Worm (Caenorhabditis elegans) whole organism, young adult: ENCODE data around the gene aakg-1.

Experiments
- F10E7.11 ChIP-seq: sonication (generic microtip); optimal IDR thresholded peaks from 2 replicates; lab custom pipeline; 2017; ENCODE audit warnings: mild to moderate bottlenecking, missing genetic modification characterization, moderate library complexity, missing compliant biosample characterization
- ama-1 ChIP-seq, 3 experiments: fragments of 150-350 bp in 1 of 3; sonication (generic microtip) in 2 of 3; optimal IDR thresholded peaks; 2 replicates each; lab custom pipeline; 2014 to 2018; ENCODE audit warnings: missing biosample characterization in 2 of 3, missing genetic modification characterization in 2 of 3, missing genetic modification reagents in 2 of 3
- aptf-2 ChIP-seq: fragments of 200-800 bp; sonication (Bioruptor generic); conservative IDR thresholded peaks from 2 replicates; pipeline ENCODE4 v1.3.6; 2022; ENCODE audit warnings: missing genetic modification reagents, missing genetic modification characterization, missing compliant biosample characterization
- cebp-1 ChIP-seq, 2 experiments: fragments of 200-800 bp in 1 of 2; sonication (Bioruptor generic) in 1 of 2; sonication (generic microtip) in 1 of 2; IDR thresholded peaks in 1 of 2; optimal IDR thresholded peaks in 1 of 2; 2 replicates each; pipeline versions ENCODE4 v1.3.6 to Lab custom; 2017 to 2022; ENCODE audit warnings: missing compliant biosample characterization in 2 of 2, missing genetic modification characterization in 2 of 2, mild to moderate bottlenecking in 1 of 2, missing genetic modification reagents in 1 of 2, moderate library complexity in 1 of 2
- ceh-40 ChIP-seq: fragments of 200-800 bp; sonication (Bioruptor generic); IDR thresholded peaks from 2 replicates; pipeline ENCODE4 v1.3.6; 2022; ENCODE audit warnings: missing genetic modification characterization, missing compliant biosample characterization
- ceh-58 ChIP-seq: fragments of 200-800 bp; sonication (Bioruptor generic); IDR thresholded peaks from 2 replicates; pipeline ENCODE4 v1.3.6; 2022; ENCODE audit warnings: missing genetic modification characterization, missing compliant biosample characterization
- ets-4 ChIP-seq: fragments of 200-800 bp; sonication (Bioruptor generic); optimal IDR thresholded peaks from 2 replicates; lab custom pipeline; 2018; ENCODE audit warnings: mild to moderate bottlenecking, missing genetic modification characterization, missing compliant biosample characterization
- madf-10 ChIP-seq: sonication (generic microtip); optimal IDR thresholded peaks from 2 replicates; lab custom pipeline; 2016; ENCODE audit warnings: mild to moderate bottlenecking, missing genetic modification characterization, missing compliant biosample characterization
- nfyb-1 ChIP-seq: fragments of 200-800 bp; sonication (Bioruptor generic); IDR thresholded peaks from 2 replicates; pipeline ENCODE4 v1.3.6; 2022; ENCODE audit warnings: missing genetic modification reagents, missing genetic modification characterization, missing compliant biosample characterization
- snpc-1.3 ChIP-seq: sonication (generic microtip); optimal IDR thresholded peaks from 2 replicates; lab custom pipeline; 2017; ENCODE audit warnings: missing genetic modification characterization, mild to moderate bottlenecking, missing compliant biosample characterization, antibody characterized with exemption, moderate library complexity, missing genotype, missing genetic modification reagents; ENCODE audit not compliant: insufficient read depth
- somi-1 ChIP-seq: fragments of 200-800 bp; sonication (Bioruptor generic); optimal IDR thresholded peaks from 2 replicates; lab custom pipeline; 2018; ENCODE audit warnings: mild to moderate bottlenecking, missing genetic modification characterization, missing compliant biosample characterization
- unc-130 ChIP-seq: sonication (generic microtip); optimal IDR thresholded peaks from 2 replicates; lab custom pipeline; 2016; ENCODE audit warnings: missing genetic modification reagents, missing genetic modification characterization, missing compliant biosample characterization
- unc-62 ChIP-seq: fragments of 150-350 bp; optimal IDR thresholded peaks from 2 replicates; lab custom pipeline; 2014; ENCODE audit warnings: missing biosample characterization, missing genetic modification reagents, missing genetic modification characterization

DNA sequence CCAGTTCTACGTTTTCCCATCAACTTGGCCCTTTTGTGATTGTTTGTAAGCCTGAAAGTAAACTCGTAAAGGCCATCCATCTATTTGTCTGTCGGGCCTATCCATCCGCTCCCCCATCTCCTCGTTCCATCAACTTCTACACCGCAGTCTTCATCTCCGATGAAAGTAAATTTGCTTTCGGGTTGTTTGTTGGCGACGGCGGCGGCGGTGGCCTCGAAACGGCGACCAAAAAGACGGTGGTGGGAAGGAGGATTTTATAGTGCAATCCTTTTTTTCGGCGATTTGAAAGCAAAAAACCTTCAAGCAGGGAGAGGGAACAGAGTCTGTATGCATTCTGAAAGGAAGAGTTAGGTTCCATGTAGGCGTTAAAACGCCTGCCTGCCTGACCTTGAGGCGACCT is 39.0 kb upstream of the aakg-1 start:
- TF ChIP-seq somi-1 (no peak), ets-4 (no peak), nfyb-1 (GFP tag; lab: Robert Waterston, UW) (no peak), F10E7.11 (tag; lab: Kevin White, UChicago) (no peak), unc-130 (GFP tag; lab: Kevin White, UChicago) (no peak), ama-1 (optimal IDR thresholded peaks at IDR 0.05; lab: Kevin White, UChicago) (no peak), ama-1 (GFP tag; optimal IDR thresholded peaks at IDR 0.05; lab: Kevin White, UChicago) (no peak), madf-10 (no peak), ceh-40 (GFP tag; lab: Robert Waterston, UW) (no peak), ceh-58 (no peak), cebp-1 (GFP tag; IDR thresholded peaks at IDR 0.05; lab: Robert Waterston, UW) (no peak), cebp-1 (tag; optimal IDR thresholded peaks at IDR 0.05; lab: Kevin White, UChicago) (no peak), unc-62 (no peak), snpc-1.3 (no peak), aptf-2 (no peak)
